Fruit fly (Drosophila melanogaster): ENCODE data around the gene CG9922.

Gene CG9922

DNA sequence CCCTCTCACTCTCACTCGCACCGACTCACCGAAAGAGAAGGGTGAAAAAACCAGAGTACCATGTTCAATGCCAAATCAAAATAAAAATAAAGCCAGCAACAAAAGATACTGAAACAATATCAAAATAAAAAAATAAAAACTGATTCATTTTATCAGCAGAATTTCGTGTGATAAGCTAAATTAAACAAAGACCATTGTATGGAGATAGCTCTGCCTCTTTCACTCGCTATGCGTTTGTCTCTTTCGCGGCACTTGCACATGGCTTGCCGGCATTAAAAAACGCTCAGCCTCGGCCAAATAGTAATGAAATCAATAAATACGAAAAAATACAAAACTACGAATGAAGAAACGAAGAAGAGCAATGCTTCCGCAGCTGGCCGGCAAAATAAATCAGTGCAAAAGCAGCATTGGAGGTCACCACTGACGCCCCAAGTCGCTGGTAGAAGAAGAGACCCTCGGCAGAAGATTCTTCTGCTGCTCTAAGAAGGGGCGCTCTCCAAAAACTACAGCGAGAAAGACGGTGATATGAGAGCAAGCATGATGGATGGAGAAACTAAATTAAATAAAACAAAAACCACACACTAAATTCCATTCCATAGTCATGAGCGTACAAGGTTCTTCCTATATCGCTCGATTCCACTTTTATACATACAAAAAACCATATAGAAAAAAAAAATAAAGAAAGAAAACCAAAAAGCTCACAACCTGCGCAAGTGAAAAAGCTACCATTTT, 11.8 kb downstream of the CG9922 start (continued):
- TF ChIP-seq cato (GFP tag; optimal IDR thresholded peaks at IDR 0.05; ENCODE audit: borderline replicate concordance) (no peak), CG7839 (tag; optimal IDR thresholded peaks at IDR 0.05) (peak; percentile 8), HHEX (GFP tag; optimal IDR thresholded peaks at IDR 0.05) (no peak), CG18599 (GFP tag; optimal IDR thresholded peaks at IDR 0.05) (peak; percentile 31), CG4730 (GFP tag; IDR thresholded peaks at IDR 0.05) (no peak), CG34224 (GFP tag; IDR thresholded peaks at IDR 0.05; ENCODE audit: partially characterized antibody) (0 out of 3 replicates have a peak, but pooled peaks have one; percentile 1), Bdp1 (GFP tag; optimal IDR thresholded peaks at IDR 0.05) (no peak), Hmx (GFP tag; optimal IDR thresholded peaks at IDR 0.05) (no peak), Hr78 (GFP tag; optimal IDR thresholded peaks at IDR 0.05) (no peak), Opbp (GFP tag; IDR thresholded peaks at IDR 0.05; ENCODE audit: partially characterized antibody) (no peak), Dbx (GFP tag; IDR thresholded peaks at IDR 0.05) (no peak), gce (GFP tag; IDR thresholded peaks at IDR 0.05) (no peak), CG16779 (GFP tag; IDR thresholded peaks at IDR 0.05) (no peak), unpg (GFP tag; optimal IDR thresholded peaks at IDR 0.05) (no peak), pum (GFP tag; optimal IDR thresholded peaks at IDR 0.05) (no peak), HLH54F (GFP tag; optimal IDR thresholded peaks at IDR 0.05) (no peak), CG6854 (GFP tag; optimal IDR thresholded peaks at IDR 0.05) (no peak), Sry-β (GFP tag; optimal IDR thresholded peaks at IDR 0.05) (no peak), ranshi (GFP tag; IDR thresholded peaks at IDR 0.05) (no peak), Hr51 (GFP tag; optimal IDR thresholded peaks at IDR 0.05) (no peak)

DNA sequence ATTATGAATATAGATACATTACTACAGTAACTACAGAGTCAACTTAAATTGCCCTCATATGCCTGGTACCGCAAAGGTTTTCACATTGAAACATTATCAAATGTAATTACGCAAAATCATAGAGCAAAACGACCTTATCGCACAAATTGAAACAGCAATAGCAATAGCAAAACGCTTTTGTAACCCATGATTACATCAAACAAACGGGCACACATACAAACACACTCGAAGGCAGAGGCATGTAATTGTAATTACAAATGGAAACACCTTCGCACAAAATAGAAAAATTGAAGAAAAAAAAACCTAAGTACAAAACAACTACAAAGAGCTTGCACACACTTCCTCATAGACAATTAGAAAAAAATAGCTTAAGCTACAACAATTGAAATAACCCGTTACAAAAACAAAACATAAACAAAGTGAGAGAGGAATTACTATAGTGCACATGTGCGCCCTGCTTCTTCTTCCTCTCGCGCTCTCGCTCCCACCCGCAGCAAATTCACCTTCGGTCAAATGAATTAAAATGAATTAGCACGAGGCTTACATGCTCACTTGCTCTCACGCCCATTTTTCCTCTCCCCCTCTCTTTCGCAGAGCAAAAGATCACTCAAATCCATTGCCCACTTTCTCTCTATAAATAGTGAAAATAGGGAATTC, 15.7 kb downstream of the CG9922 start:
- TF ChIP-seq Elba2 (GFP tag; optimal IDR thresholded peaks at IDR 0.05) (peak; percentile 9), sd (tag; optimal IDR thresholded peaks at IDR 0.05) (peak; percentile 58), CG18619 (GFP tag; optimal IDR thresholded peaks at IDR 0.05) (no peak), chinmo (GFP tag; IDR thresholded peaks at IDR 0.05; ENCODE audit: partially characterized antibody) (peak; percentile 96), cwo (GFP tag; optimal IDR thresholded peaks at IDR 0.05) (peak; percentile 9), trh (GFP tag; optimal IDR thresholded peaks at IDR 0.05) (no peak), CG4360 (GFP tag; IDR thresholded peaks at IDR 0.05) (0 out of 2 replicates have a peak, but pooled peaks have one; percentile 16), mirr (GFP tag; optimal IDR thresholded peaks at IDR 0.05) (peak; percentile 6), CG2199 (GFP tag; IDR thresholded peaks at IDR 0.05) (0 out of 3 replicates have a peak, but pooled peaks have one; percentile 21), CG10431 (GFP tag; optimal IDR thresholded peaks at IDR 0.05) (no peak), vvl (GFP tag; IDR thresholded peaks at IDR 0.05) (0 out of 2 replicates have a peak, but pooled peaks have one; percentile 8), Eip74EF (GFP tag; optimal IDR thresholded peaks at IDR 0.05) (peak in 1 of 2 experiments; percentile 97), Mes4 (GFP tag; optimal IDR thresholded peaks at IDR 0.05) (no peak), CG5245 (GFP tag; optimal IDR thresholded peaks at IDR 0.05) (no peak), Trl (optimal IDR thresholded peaks at IDR 0.05) (peak; percentile 63 to 88), Trl (GFP tag; optimal IDR thresholded peaks at IDR 0.05) (no peak), Drgx (GFP tag; IDR thresholded peaks at IDR 0.05) (0 out of 2 replicates have a peak, but pooled peaks have one; percentile 18), CG11085 (GFP tag; IDR thresholded peaks at IDR 0.05) (no peak), CG10543 (GFP tag; optimal IDR thresholded peaks at IDR 0.05) (peak; percentile 1), CG17568 (GFP tag; optimal IDR thresholded peaks at IDR 0.05) (no peak), sqz (GFP tag; optimal IDR thresholded peaks at IDR 0.05) (peak; percentile 60), CG10147 (GFP tag; optimal IDR thresholded peaks at IDR 0.05) (no peak), ftz-f1 (GFP tag; optimal IDR thresholded peaks at IDR 0.05) (peak; percentile 78), Pdp1 (GFP tag; optimal IDR thresholded peaks at IDR 0.05) (peak in 1 of 2 experiments; percentile 89), CG8281 (tag; optimal IDR thresholded peaks at IDR 0.05) (no peak), abd-A (tag; optimal IDR thresholded peaks at IDR 0.05) (peak; percentile 40), dan (GFP tag; IDR thresholded peaks at IDR 0.05) (no peak)
